Worm (Caenorhabditis elegans): ENCODE data around the gene F54F12.1.

The F54F12.1 gene

DNA sequence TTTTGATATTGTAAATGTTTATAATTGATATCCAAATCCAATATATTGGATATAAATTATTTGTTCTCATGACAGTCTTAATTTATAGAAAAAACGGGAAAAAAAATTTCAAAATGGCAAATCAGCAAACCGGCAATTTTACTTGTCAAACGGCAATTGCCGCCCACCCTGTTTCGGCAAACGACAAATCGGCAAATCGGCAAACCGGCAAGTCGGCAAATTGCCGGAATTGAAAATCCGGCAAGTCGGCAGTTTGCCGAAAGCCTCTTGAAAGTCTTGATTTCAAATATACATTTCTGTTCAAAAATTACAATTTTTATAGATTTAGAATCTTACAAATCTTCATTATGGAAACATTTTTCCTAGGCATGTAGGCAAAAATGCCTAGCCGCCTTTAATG is 27.3 kb downstream of the F54F12.1 start:
- TF ChIP-seq Y116A8C.19 (tag; optimal IDR thresholded peaks at IDR 0.05; ENCODE audit: borderline replicate concordance) (no peak), unc-86 (tag; optimal IDR thresholded peaks at IDR 0.05) (no peak), vab-15 (tag; optimal IDR thresholded peaks at IDR 0.05) (no peak), ztf-11 (tag; optimal IDR thresholded peaks at IDR 0.05) (no peak), mef-2 (tag; optimal IDR thresholded peaks at IDR 0.05) (no peak), ceh-82 (tag; optimal IDR thresholded peaks at IDR 0.05) (no peak), efl-1 (optimal IDR thresholded peaks at IDR 0.05) (no peak), efl-1 (GFP tag; optimal IDR thresholded peaks at IDR 0.05 in 1 of 2) (peak in 1 of 2 experiments; percentile 53)

DNA sequence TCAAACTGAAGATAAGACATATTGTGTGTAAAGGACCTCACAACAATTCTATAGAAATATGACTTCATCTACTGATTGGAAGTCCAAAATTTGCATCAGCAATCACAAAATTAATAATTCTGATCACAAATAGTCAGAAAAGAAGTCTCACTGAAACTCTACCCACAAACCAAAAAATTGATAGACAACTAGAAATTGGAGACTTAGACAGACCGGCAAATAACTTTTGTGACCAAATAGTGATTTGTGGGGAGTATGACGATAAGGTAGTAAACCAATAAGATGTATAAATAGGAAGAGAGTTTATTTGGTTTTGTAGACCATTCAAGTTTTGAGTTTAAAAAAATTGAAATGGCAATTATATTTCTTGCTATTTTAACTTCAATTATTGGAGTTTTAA is 31.0 kb downstream of the F54F12.1 start, which contains the start of gene cyp-13A12:
cyp-13A12 (plus strand) TSS at position 267 of the 400 bp plus-strand sequence.
- TF ChIP-seq elt-2 (tag; optimal IDR thresholded peaks at IDR 0.05), result peak; percentile 20
- peak in 1 of 2 experiments; percentile 8 for TF ChIP-seq lin-35 (GFP tag; optimal IDR thresholded peaks at IDR 0.05)
- TF ChIP-seq ceh-88 (GFP tag; IDR thresholded peaks at IDR 0.05), result no peak

DNA sequence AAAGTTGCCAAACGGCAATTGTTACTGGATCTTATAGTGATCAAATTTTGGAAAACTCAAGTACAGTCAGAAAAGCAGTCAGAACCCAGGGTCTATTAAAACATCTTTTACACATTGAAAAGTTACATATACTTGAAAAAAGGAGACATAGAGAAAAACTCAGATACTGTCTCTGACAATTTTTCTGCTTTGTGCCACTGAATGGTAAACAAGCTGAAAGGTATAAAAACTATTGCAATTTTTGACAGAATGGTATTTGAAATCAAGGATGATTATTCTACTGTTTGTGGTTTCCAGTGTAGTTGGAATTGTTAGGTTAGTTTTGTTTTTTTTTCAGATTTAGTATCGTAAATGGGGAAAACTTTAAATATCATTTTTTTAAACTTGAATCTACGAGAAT is 34.5 kb downstream of the F54F12.1 start, which contains the start of gene cyp-13A11:
cyp-13A11 (plus strand) TSS at position 266 of the 400 bp plus-strand sequence.
- TF ChIP-seq fkh-10 (GFP tag; optimal IDR thresholded peaks at IDR 0.05) (no peak), aha-1 (tag; optimal IDR thresholded peaks at IDR 0.05) (no peak), isw-1 (GFP tag; IDR thresholded peaks at IDR 0.05) (no peak), nhr-76 (tag; optimal IDR thresholded peaks at IDR 0.05) (no peak), ceh-8 (GFP tag; optimal IDR thresholded peaks at IDR 0.05) (no peak), unc-62 (GFP tag; optimal IDR thresholded peaks at IDR 0.05) (no peak), mab-9 (GFP tag; IDR thresholded peaks at IDR 0.05) (no peak), zip-4 (GFP tag; optimal IDR thresholded peaks at IDR 0.05) (no peak), efl-3 (GFP tag; optimal IDR thresholded peaks at IDR 0.05) (no peak), sptf-1 (tag; optimal IDR thresholded peaks at IDR 0.05) (no peak), nhr-90 (tag; optimal IDR thresholded peaks at IDR 0.05; ENCODE audit: poor library complexity) (no peak), blmp-1 (tag; optimal IDR thresholded peaks at IDR 0.05) (no peak), ztf-4 (tag; optimal IDR thresholded peaks at IDR 0.05) (no peak), ceh-88 (GFP tag; IDR thresholded peaks at IDR 0.05) (no peak), alr-1 (tag; optimal IDR thresholded peaks at IDR 0.05; ENCODE audit: borderline replicate concordance) (no peak), unc-30 (tag; optimal IDR thresholded peaks at IDR 0.05) (no peak), hpl-2 (GFP tag; optimal IDR thresholded peaks at IDR 0.05) (no peak), nhr-71 (tag; optimal IDR thresholded peaks at IDR 0.05) (no peak), elt-3 (tag; optimal IDR thresholded peaks at IDR 0.05) (no peak), jun-1 (tag; optimal IDR thresholded peaks at IDR 0.05) (no peak)

DNA sequence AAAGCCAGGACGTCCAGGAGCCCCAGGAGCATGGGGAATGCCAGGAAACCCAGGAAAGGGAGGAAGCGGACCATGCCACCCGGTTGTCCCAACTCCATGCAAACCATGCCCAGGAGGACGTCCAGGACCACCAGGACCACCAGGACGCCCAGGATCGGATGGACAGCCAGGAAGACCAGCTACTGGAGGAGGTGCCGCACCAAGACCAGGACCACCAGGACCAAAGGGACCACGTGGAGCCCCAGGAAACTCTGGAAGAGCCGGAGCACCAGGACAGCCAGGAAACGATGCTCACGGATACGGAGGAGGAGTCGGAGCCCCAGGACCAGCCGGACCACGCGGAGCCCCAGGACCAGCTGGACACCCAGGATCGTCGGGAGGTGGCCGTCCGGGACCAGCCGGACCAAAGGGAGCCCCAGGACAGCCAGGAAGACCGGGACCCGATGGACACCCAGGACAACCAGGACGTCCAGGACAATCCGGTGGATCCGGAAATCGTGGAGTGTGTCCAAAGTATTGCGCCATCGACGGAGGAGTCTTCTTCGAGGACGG is 35.6 kb downstream of the F54F12.1 start:
- peak; percentile 79 for TF ChIP-seq ceh-8 (GFP tag; optimal IDR thresholded peaks at IDR 0.05)
- TF ChIP-seq ama-1 (optimal IDR thresholded peaks at IDR 0.05), result no peak
- TF ChIP-seq ceh-90 (tag; optimal IDR thresholded peaks at IDR 0.05), result no peak

DNA sequence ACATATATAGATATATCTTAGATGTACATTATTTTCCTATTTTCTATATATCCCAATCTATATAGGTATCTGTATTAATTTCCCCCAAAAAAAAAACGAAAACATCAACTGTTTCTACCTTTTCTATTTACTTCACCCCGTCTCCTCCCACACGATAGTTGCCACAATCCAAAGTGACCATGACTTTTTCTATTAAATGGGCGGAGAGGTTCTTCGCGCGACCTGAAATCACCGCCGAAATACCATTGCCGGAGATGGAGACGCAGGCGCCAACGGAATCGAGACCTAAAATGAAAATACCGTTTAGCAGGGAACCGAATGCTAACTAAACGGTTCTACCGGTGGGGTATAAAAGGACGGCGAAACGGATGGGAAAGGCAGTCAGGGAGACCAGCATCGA is 36.6 kb downstream of the F54F12.1 start, which contains the start of gene col-98:
col-98 (plus strand) TSS at position 390 of the 400 bp plus-strand sequence.
- TF ChIP-seq fkh-4 (tag; optimal IDR thresholded peaks at IDR 0.05; ENCODE audit: borderline replicate concordance), result no peak
- TF ChIP-seq efl-1 (optimal IDR thresholded peaks at IDR 0.05), result no peak
- TF ChIP-seq efl-1 (GFP tag; optimal IDR thresholded peaks at IDR 0.05 in 1 of 2), result peak in 1 of 2 experiments; percentile 72
- no peak for TF ChIP-seq ztf-11 (tag; optimal IDR thresholded peaks at IDR 0.05)
- no peak for TF ChIP-seq fos-1 (tag; optimal IDR thresholded peaks at IDR 0.05)
- TF ChIP-seq snu-23 (GFP tag; optimal IDR thresholded peaks at IDR 0.05), result peak; percentile 42
- peak; percentile 14 for TF ChIP-seq nhr-47 (tag; optimal IDR thresholded peaks at IDR 0.05)
- TF ChIP-seq blmp-1 (tag; optimal IDR thresholded peaks at IDR 0.05), result peak; percentile 62
- peak; percentile 12 for TF ChIP-seq C16A3.4 (tag; optimal IDR thresholded peaks at IDR 0.05)
- TF ChIP-seq lin-14 (GFP tag; optimal IDR thresholded peaks at IDR 0.05), result peak; percentile 78
- no peak for TF ChIP-seq unc-98 (GFP tag; IDR thresholded peaks at IDR 0.05)
- peak in 1 of 2 experiments; percentile 16 for TF ChIP-seq lsy-2 (tag; optimal IDR thresholded peaks at IDR 0.05)
- TF ChIP-seq nhr-28 (tag; optimal IDR thresholded peaks at IDR 0.05), result no peak
- TF ChIP-seq mep-1 (tag; optimal IDR thresholded peaks at IDR 0.05), result peak; percentile 39
- peak; percentile 46 for TF ChIP-seq nhr-90 (tag; optimal IDR thresholded peaks at IDR 0.05; ENCODE audit: poor library complexity)
- peak; percentile 24 for TF ChIP-seq nhr-71 (tag; optimal IDR thresholded peaks at IDR 0.05)
- TF ChIP-seq jun-1 (tag; optimal IDR thresholded peaks at IDR 0.05), result no peak
- TF ChIP-seq nhr-11 (tag; optimal IDR thresholded peaks at IDR 0.05), result no peak
- TF ChIP-seq nhr-85 (tag), result peak; percentile 85
- no peak for TF ChIP-seq zip-4 (GFP tag; optimal IDR thresholded peaks at IDR 0.05)
- TF ChIP-seq elt-3 (tag; optimal IDR thresholded peaks at IDR 0.05), result peak in 1 of 6 experiments; percentile 10
- no peak for TF ChIP-seq nhr-12 (tag; optimal IDR thresholded peaks at IDR 0.05)

Data from whole organism, L1 larva.